Worm (Caenorhabditis elegans) whole organism, L4 larva: ENCODE measurements around the gene B0218.5.

ENCODE experiments used
- F10B5.3 ChIP-seq: sonication (generic microtip); optimal IDR thresholded peaks from 2 replicates; lab custom pipeline; 2016; ENCODE audit warnings: mild to moderate bottlenecking, missing genetic modification characterization, missing compliant biosample characterization
- F37D6.2 ChIP-seq: sonication (generic microtip); optimal IDR thresholded peaks from 2 replicates; lab custom pipeline; 2016; ENCODE audit warnings: mild to moderate bottlenecking, missing genetic modification characterization, missing compliant biosample characterization
- T20F7.1 ChIP-seq: fragments of 200-800 bp; sonication (Bioruptor generic); optimal IDR thresholded peaks from 2 replicates; lab custom pipeline; 2018; ENCODE audit warnings: mild to moderate bottlenecking, missing genetic modification characterization, missing compliant biosample characterization
- aha-1 ChIP-seq: fragments of 150-350 bp; peaks from one replicate; lab custom pipeline; 2014; ENCODE audit warnings: missing biosample characterization, missing genetic modification characterization
- aly-2 ChIP-seq: sonication (generic microtip); optimal IDR thresholded peaks from 2 replicates; lab custom pipeline; 2018; ENCODE audit warnings: missing biosample characterization, missing genetic modification characterization
- ceh-28 ChIP-seq: fragments of 150-350 bp; optimal IDR thresholded peaks from 2 replicates; lab custom pipeline; 2014; ENCODE audit warnings: missing biosample characterization, missing genetic modification reagents, missing genetic modification characterization
- ceh-32 ChIP-seq: sonication (generic microtip); optimal IDR thresholded peaks from 2 replicates; lab custom pipeline; 2016; ENCODE audit warnings: mild to moderate bottlenecking, missing genetic modification characterization, missing compliant biosample characterization; ENCODE audit not compliant: poor library complexity
- ceh-44 ChIP-seq: fragments of 200-800 bp; sonication (Bioruptor generic); IDR thresholded peaks from 2 replicates; pipeline ENCODE4 v1.3.6; 2022; ENCODE audit warnings: missing genetic modification reagents, missing genetic modification characterization, missing compliant biosample characterization
- ceh-62 ChIP-seq: sonication (generic microtip); optimal IDR thresholded peaks from 2 replicates; lab custom pipeline; 2017; ENCODE audit warnings: missing biosample characterization, missing genetic modification characterization
- cey-2 ChIP-seq: sonication (generic microtip); optimal IDR thresholded peaks from 3 replicates; lab custom pipeline; 2017; ENCODE audit warnings: missing genetic modification characterization, mild to moderate bottlenecking, missing compliant biosample characterization, antibody characterized with exemption, borderline replicate concordance; ENCODE audit not compliant: insufficient read depth
- daf-16 ChIP-seq, 3 experiments: sonication (generic microtip); optimal IDR thresholded peaks; 2 replicates each; lab custom pipeline; 2016 to 2017; ENCODE audit warnings: missing genetic modification characterization in 3 of 3, missing genetic modification reagents in 3 of 3, mild to moderate bottlenecking in 2 of 3, missing compliant biosample characterization in 2 of 3, missing biosample characterization in 1 of 3, moderate library complexity in 1 of 3
- daf-19 ChIP-seq: fragments of 200-800 bp; sonication (Bioruptor generic); conservative IDR thresholded peaks from 2 replicates; pipeline ENCODE4 v1.3.6; 2022; ENCODE audit warnings: missing genetic modification characterization, missing compliant biosample characterization
- dmd-8 ChIP-seq: fragments of 200-800 bp; sonication (Bioruptor generic); IDR thresholded peaks from 2 replicates; pipeline ENCODE4 v1.3.6; 2022; ENCODE audit warnings: missing genetic modification characterization, missing compliant biosample characterization
- dve-1 ChIP-seq: sonication (generic microtip); optimal IDR thresholded peaks from 2 replicates; lab custom pipeline; 2017; ENCODE audit warnings: antibody characterized with exemption, mild to moderate bottlenecking, missing genetic modification characterization, missing compliant biosample characterization; ENCODE audit not compliant: insufficient read depth
- egl-43 ChIP-seq: fragments of 200-800 bp; sonication (Bioruptor generic); IDR thresholded peaks from 2 replicates; pipeline ENCODE4 v1.3.6; 2022; ENCODE audit warnings: missing genetic modification reagents, missing genetic modification characterization, missing compliant biosample characterization
- gei-8 ChIP-seq: fragments of 200-800 bp; sonication (Bioruptor generic); optimal IDR thresholded peaks from 2 replicates; lab custom pipeline; 2018; ENCODE audit warnings: mild to moderate bottlenecking, missing genetic modification characterization, missing compliant biosample characterization
- hlh-11 ChIP-seq: fragments of 200-800 bp; sonication (Bioruptor generic); optimal IDR thresholded peaks from 2 replicates; lab custom pipeline; 2018; ENCODE audit warnings: mild to moderate bottlenecking, missing genetic modification characterization, missing compliant biosample characterization
- jun-1 ChIP-seq: fragments of 150-350 bp; optimal IDR thresholded peaks from 2 replicates; lab custom pipeline; 2014; ENCODE audit warnings: missing biosample characterization, missing genetic modification reagents, missing genetic modification characterization
- lin-1 ChIP-seq: fragments of 200-800 bp; sonication (Bioruptor generic); IDR thresholded peaks from 2 replicates; pipeline ENCODE4 v1.3.6; 2022; ENCODE audit warnings: missing genetic modification reagents, missing genetic modification characterization, missing compliant biosample characterization
- lin-15B ChIP-seq: fragments of 150-350 bp; sonication (generic microtip); optimal IDR thresholded peaks from 3 replicates; lab custom pipeline; 2014; ENCODE audit warnings: missing biosample characterization, missing genetic modification characterization
- lin-29 ChIP-seq: fragments of 200-800 bp; sonication (Bioruptor generic); IDR thresholded peaks from 2 replicates; pipeline ENCODE4 v1.3.6; 2022; ENCODE audit warnings: missing genetic modification reagents, missing genetic modification characterization, missing compliant biosample characterization
- lsy-2 ChIP-seq, 2 experiments: fragments of 150-350 bp in 1 of 2; sonication (generic microtip) in 1 of 2; optimal IDR thresholded peaks; 2 replicates each; lab custom pipeline; 2014 to 2017; ENCODE audit warnings: missing biosample characterization in 2 of 2, missing genetic modification characterization in 2 of 2
- madf-5 ChIP-seq, 2 experiments: fragments of 200-800 bp; sonication (Bioruptor generic); IDR thresholded peaks; 2 replicates each; pipeline ENCODE4 v1.3.6; 2022; ENCODE audit warnings: missing compliant biosample characterization in 2 of 2, missing genetic modification characterization in 2 of 2
- madf-9 ChIP-seq: fragments of 200-800 bp; sonication (Bioruptor generic); conservative IDR thresholded peaks from 2 replicates; pipeline ENCODE4 v1.3.6; 2022; ENCODE audit warnings: missing genetic modification reagents, missing genetic modification characterization, missing compliant biosample characterization
- mdl-1 ChIP-seq, 2 experiments: fragments of 150-350 bp in 1 of 2; sonication (generic microtip) in 1 of 2; optimal IDR thresholded peaks; 2 replicates each; lab custom pipeline; 2014 to 2017; ENCODE audit warnings: missing biosample characterization in 2 of 2, missing genetic modification characterization in 2 of 2
- mep-1 ChIP-seq: fragments of 150-350 bp; sonication (generic microtip); optimal IDR thresholded peaks from 3 replicates; lab custom pipeline; 2014; ENCODE audit warnings: missing biosample characterization, missing genetic modification characterization
- mes-2 ChIP-seq: sonication (generic microtip); optimal IDR thresholded peaks from 2 replicates; lab custom pipeline; 2016; ENCODE audit warnings: missing genotype, mild to moderate bottlenecking, missing genetic modification characterization, missing compliant biosample characterization; ENCODE audit not compliant: poor library complexity, severe bottlenecking
- mxl-2 ChIP-seq: fragments of 200-800 bp; sonication (Bioruptor generic); conservative IDR thresholded peaks from 2 replicates; pipeline ENCODE4 v1.3.6; 2022; ENCODE audit warnings: missing genetic modification reagents, missing genetic modification characterization, missing compliant biosample characterization
- mxl-3 ChIP-seq: fragments of 200-800 bp; sonication (Bioruptor generic); optimal IDR thresholded peaks from 2 replicates; lab custom pipeline; 2018; ENCODE audit warnings: mild to moderate bottlenecking, missing genetic modification characterization, missing compliant biosample characterization
- nhr-102 ChIP-seq: sonication (generic microtip); optimal IDR thresholded peaks from 2 replicates; lab custom pipeline; 2016; ENCODE audit warnings: mild to moderate bottlenecking, missing genetic modification characterization, moderate library complexity, missing compliant biosample characterization
- nhr-11 ChIP-seq: fragments of 150-350 bp; optimal IDR thresholded peaks from 2 replicates; lab custom pipeline; 2014; ENCODE audit warnings: missing biosample characterization, missing genetic modification characterization
- nhr-237 ChIP-seq: sonication (generic microtip); optimal IDR thresholded peaks from 2 replicates; lab custom pipeline; 2017; ENCODE audit warnings: missing biosample characterization, missing genetic modification characterization
- nhr-28 ChIP-seq: fragments of 150-350 bp; optimal IDR thresholded peaks from 2 replicates; lab custom pipeline; 2014; ENCODE audit warnings: missing biosample characterization, missing genetic modification characterization
- nhr-6 ChIP-seq: fragments of 150-350 bp; optimal IDR thresholded peaks from 2 replicates; lab custom pipeline; 2014; ENCODE audit warnings: missing biosample characterization, missing genetic modification characterization
- nhr-77 ChIP-seq: fragments of 150-350 bp; optimal IDR thresholded peaks from 2 replicates; lab custom pipeline; 2014; ENCODE audit warnings: missing biosample characterization, missing genetic modification characterization
- php-3 ChIP-seq: fragments of 200-800 bp; sonication (Bioruptor generic); IDR thresholded peaks from 2 replicates; pipeline ENCODE4 v1.3.6; 2022; ENCODE audit warnings: missing genetic modification reagents, missing genetic modification characterization, missing compliant biosample characterization
- pqm-1 ChIP-seq: sonication (generic microtip); optimal IDR thresholded peaks from 2 replicates; lab custom pipeline; 2017; ENCODE audit warnings: missing biosample characterization, missing genetic modification characterization
- rbr-2 ChIP-seq: sonication (generic microtip); optimal IDR thresholded peaks from 2 replicates; lab custom pipeline; 2016; ENCODE audit warnings: missing genotype, missing genetic modification characterization, missing compliant biosample characterization
- skn-1 ChIP-seq: fragments of 150-350 bp; optimal IDR thresholded peaks from 2 replicates; lab custom pipeline; 2014; ENCODE audit warnings: missing biosample characterization, missing genetic modification characterization
- snpc-4 ChIP-seq: fragments of 150-350 bp; optimal IDR thresholded peaks from 2 replicates; lab custom pipeline; 2014; ENCODE audit warnings: missing biosample characterization, missing genetic modification characterization
- spr-3 ChIP-seq: fragments of 200-800 bp; sonication (Bioruptor generic); optimal IDR thresholded peaks from 2 replicates; lab custom pipeline; 2018; ENCODE audit warnings: mild to moderate bottlenecking, missing genetic modification characterization, missing compliant biosample characterization
- unc-130 ChIP-seq: sonication (generic microtip); optimal IDR thresholded peaks from 2 replicates; lab custom pipeline; 2016; ENCODE audit warnings: missing genetic modification reagents, missing genetic modification characterization, missing compliant biosample characterization
- unc-62 ChIP-seq, 3 experiments: fragments of 150-350 bp in 1 of 3; sonication (generic microtip); optimal IDR thresholded peaks in 2 of 3; peaks in 1 of 3; 1 replicate in 1 of 3; 2 replicates in 2 of 3; lab custom pipeline; 2014 to 2017; ENCODE audit warnings: missing biosample characterization in 3 of 3, missing genetic modification characterization in 3 of 3, missing genetic modification reagents in 3 of 3, missing genotype in 1 of 3
- zfp-3 ChIP-seq: fragments of 200-800 bp; sonication (Bioruptor generic); conservative IDR thresholded peaks from 2 replicates; pipeline ENCODE4 v1.3.6; 2022; ENCODE audit warnings: missing genetic modification reagents, missing genetic modification characterization, missing compliant biosample characterization
- zip-2 ChIP-seq: fragments of 150-350 bp; optimal IDR thresholded peaks from 2 replicates; lab custom pipeline; 2014; ENCODE audit warnings: missing biosample characterization, missing genetic modification characterization
- ztf-7 ChIP-seq: fragments of 150-350 bp; optimal IDR thresholded peaks from 2 replicates; lab custom pipeline; 2014; ENCODE audit warnings: missing biosample characterization, missing genetic modification characterization

The B0218.5 gene

DNA sequence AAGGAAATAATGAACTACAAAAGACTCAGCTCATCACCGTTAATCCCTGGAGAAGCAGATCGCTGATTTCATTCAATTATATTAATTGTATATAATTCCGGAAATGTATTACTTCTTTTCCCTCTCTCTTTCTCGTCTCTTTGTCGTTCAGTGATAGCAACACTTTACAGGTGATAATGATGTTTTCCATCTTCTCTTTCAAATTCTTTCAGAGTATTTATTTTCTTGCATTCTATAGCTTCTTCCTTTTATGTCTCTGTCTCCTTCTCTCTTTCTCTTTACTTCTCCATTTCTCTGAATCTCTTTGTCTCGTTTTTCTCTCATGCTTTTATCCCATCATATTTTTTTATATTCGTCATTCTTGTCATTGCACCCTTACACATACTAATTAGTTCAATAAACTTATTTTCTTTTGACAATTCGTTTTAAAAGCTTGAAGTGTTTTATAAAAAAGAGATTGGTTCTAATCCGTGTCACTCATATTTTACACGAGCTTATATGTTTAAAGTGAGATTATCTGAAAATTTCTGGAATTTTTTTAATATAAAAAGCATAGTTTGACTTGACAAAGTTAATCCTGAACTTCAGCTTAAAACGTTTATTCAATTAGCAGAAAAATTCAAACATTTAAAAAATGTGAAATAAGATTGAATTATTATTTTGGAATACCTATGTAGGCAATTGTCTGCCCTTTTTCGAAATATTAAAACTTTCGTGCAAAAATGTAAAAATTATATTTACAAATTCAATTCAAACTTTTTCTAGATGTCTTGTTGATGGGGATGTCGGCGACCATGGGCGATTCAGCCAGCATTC is 14.1 kb downstream of the B0218.5 start, which contains the start of gene pmk-2:
Gene pmk-2 (plus strand): TSS at position 766 of the 816 bp plus-strand sequence.
- TF ChIP-seq aha-1 (tag; lab: Kevin White, UChicago) = peak; percentile 79
- TF ChIP-seq T20F7.1 (GFP tag; lab: Kevin White, UChicago) = peak; percentile 26
- TF ChIP-seq lin-1 (GFP tag; lab: Robert Waterston, UW) = no peak
- peak; percentile 37 for TF ChIP-seq mep-1 (tag; lab: Kevin White, UChicago)
- TF ChIP-seq dve-1 (tag; lab: Kevin White, UChicago) = peak; percentile 25
- TF ChIP-seq nhr-77 (tag; lab: Kevin White, UChicago) = peak; percentile 47
- no peak for TF ChIP-seq daf-16 (GFP tag; optimal IDR thresholded peaks at IDR 0.05; lab: Kevin White, UChicago)
- TF ChIP-seq daf-16 (tag; optimal IDR thresholded peaks at IDR 0.05; lab: Kevin White, UChicago) = peak; percentile 83
- peak in 1 of 2 experiments; percentile 22 for TF ChIP-seq lsy-2 (tag; optimal IDR thresholded peaks at IDR 0.05; lab: Kevin White, UChicago)
- peak in 1 of 2 experiments; percentile 87 for TF ChIP-seq unc-62 (GFP tag; optimal IDR thresholded peaks at IDR 0.05 in 1 of 2; lab: Kevin White, UChicago)
- TF ChIP-seq unc-62 (tag; optimal IDR thresholded peaks at IDR 0.05; lab: Kevin White, UChicago) = no peak
- TF ChIP-seq nhr-102 (tag; lab: Kevin White, UChicago) = no peak
- TF ChIP-seq aly-2 (tag; lab: Kevin White, UChicago) = no peak
- no peak for TF ChIP-seq skn-1 (tag; lab: Kevin White, UChicago)
- peak in 1 of 2 experiments; percentile 18 for TF ChIP-seq mdl-1 (tag; optimal IDR thresholded peaks at IDR 0.05; lab: Kevin White, UChicago)
- peak; percentile 9 for TF ChIP-seq nhr-11 (tag; lab: Kevin White, UChicago)
- TF ChIP-seq pqm-1 (tag; lab: Kevin White, UChicago) = peak; percentile 29

DNA sequence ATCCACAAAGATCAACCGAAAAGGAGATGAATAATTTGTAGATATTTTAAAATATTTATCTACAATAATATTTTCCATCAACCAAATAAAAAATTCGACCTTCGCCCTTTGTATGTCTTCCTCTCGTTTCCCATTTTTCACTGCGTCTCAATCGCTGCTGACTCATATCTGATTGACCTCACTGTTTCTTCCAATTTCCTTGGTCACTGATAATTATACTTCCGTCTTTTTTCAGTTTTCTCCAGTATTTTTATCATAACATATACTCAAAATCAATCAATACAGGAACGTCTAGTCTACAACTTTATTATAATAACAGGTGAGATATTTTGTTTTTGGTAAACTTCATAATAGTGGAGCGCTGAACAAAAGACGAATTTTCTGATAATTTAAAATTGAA is 18.1 kb downstream of the B0218.5 start, which contains the start of gene pmk-3:
Gene pmk-3 (plus strand): TSS at position 236 of the 400 bp plus-strand sequence.
- TF ChIP-seq pqm-1 (tag; lab: Kevin White, UChicago) = peak; percentile 36
- TF ChIP-seq lin-29 (GFP tag; lab: Robert Waterston, UW) = no peak
- TF ChIP-seq madf-5 (GFP tag; IDR thresholded peaks at IDR 0.05; lab: Robert Waterston, UW) = no peak
- no peak for TF ChIP-seq egl-43 (GFP tag; lab: Robert Waterston, UW)
- peak in 1 of 2 experiments; percentile 17 for TF ChIP-seq daf-16 (GFP tag; optimal IDR thresholded peaks at IDR 0.05; lab: Kevin White, UChicago)
- TF ChIP-seq daf-16 (tag; optimal IDR thresholded peaks at IDR 0.05; lab: Kevin White, UChicago) = peak; percentile 7
- TF ChIP-seq nhr-77 (tag; lab: Kevin White, UChicago) = no peak
- no peak for TF ChIP-seq dmd-8 (GFP tag; lab: Robert Waterston, UW)
- no peak for TF ChIP-seq nhr-237 (tag; lab: Kevin White, UChicago)
- no peak for TF ChIP-seq zfp-3 (GFP tag; lab: Robert Waterston, UW)
- TF ChIP-seq mes-2 (tag; lab: Kevin White, UChicago) = peak; percentile 15
- TF ChIP-seq F10B5.3 (tag; lab: Kevin White, UChicago) = no peak
- no peak for TF ChIP-seq F37D6.2 (tag; lab: Kevin White, UChicago)
- no peak for TF ChIP-seq ceh-44 (GFP tag; lab: Robert Waterston, UW)
- no peak for TF ChIP-seq ztf-7
- TF ChIP-seq jun-1 = no peak
- TF ChIP-seq ceh-28 (tag; lab: Kevin White, UChicago) = no peak
- TF ChIP-seq mxl-2 (GFP tag; lab: Robert Waterston, UW) = no peak
- no peak for TF ChIP-seq gei-8 (GFP tag; lab: Kevin White, UChicago)
- TF ChIP-seq unc-130 (GFP tag; lab: Kevin White, UChicago) = no peak
- no peak for TF ChIP-seq nhr-6
- TF ChIP-seq daf-19 (GFP tag; lab: Robert Waterston, UW) = no peak
- TF ChIP-seq rbr-2 (tag; lab: Kevin White, UChicago) = no peak
- no peak for TF ChIP-seq php-3 (GFP tag; lab: Robert Waterston, UW)
- TF ChIP-seq lin-15B (tag; lab: Kevin White, UChicago) = no peak
- no peak for TF ChIP-seq madf-9 (GFP tag; lab: Robert Waterston, UW)
- peak; percentile 61 for TF ChIP-seq nhr-28 (tag; lab: Kevin White, UChicago)
- peak; percentile 18 for TF ChIP-seq hlh-11 (tag; lab: Kevin White, UChicago)
- TF ChIP-seq mxl-3 = no peak
- TF ChIP-seq snpc-4 (tag; lab: Kevin White, UChicago) = no peak
- TF ChIP-seq zip-2 (tag; lab: Kevin White, UChicago) = no peak
- no peak for TF ChIP-seq ceh-62
- no peak for TF ChIP-seq cey-2
- peak; percentile 55 for TF ChIP-seq dve-1 (tag; lab: Kevin White, UChicago)
- TF ChIP-seq ceh-32 (tag; lab: Kevin White, UChicago) = no peak
- no peak for TF ChIP-seq spr-3 (GFP tag; lab: Kevin White, UChicago)
